Fruit fly (Drosophila melanogaster) whole organism, embryonic: ENCODE results near the gene Rbf2.

Source experiments
- CG10654 ChIP-seq: fragments of 200-800 bp; sonication (Bioruptor generic); optimal IDR thresholded peaks from 2 replicates; lab custom pipeline; 2016; ENCODE audit warnings: missing biosample characterization, missing genetic modification characterization
- CG11093 ChIP-seq: fragments of 200-800 bp; sonication (Bioruptor generic); IDR thresholded peaks from 3 replicates; pipeline ENCODE4 v1.3.6; 2022; ENCODE audit warnings: missing biosample characterization, missing genetic modification characterization
- CG12155 ChIP-seq: fragments of 200-800 bp; sonication (Bioruptor generic); optimal IDR thresholded peaks from 3 replicates; lab custom pipeline; 2016; ENCODE audit warnings: missing biosample characterization, missing genetic modification characterization
- CG1233 ChIP-seq: fragments of 200-800 bp; sonication (Bioruptor generic); optimal IDR thresholded peaks from 4 replicates; lab custom pipeline; 2018; ENCODE audit warnings: missing biosample characterization, mild to moderate bottlenecking, missing genetic modification characterization
- CG12744 ChIP-seq: fragments of 200-800 bp; sonication (Bioruptor generic); optimal IDR thresholded peaks from 2 replicates; lab custom pipeline; 2016; ENCODE audit warnings: missing biosample characterization, missing genetic modification characterization
- CG12769 ChIP-seq: fragments of 200-800 bp; sonication (Bioruptor generic); optimal IDR thresholded peaks from 2 replicates; lab custom pipeline; 2019; ENCODE audit warnings: missing biosample characterization, mild to moderate bottlenecking, missing genetic modification characterization, moderate library complexity
- CG14667 ChIP-seq: fragments of 200-800 bp; sonication (Bioruptor generic); IDR thresholded peaks from 2 replicates; pipeline ENCODE4 v1.3.6; 2022; ENCODE audit warnings: missing biosample characterization, missing genetic modification characterization
- CG15479 ChIP-seq: fragments of 200-800 bp; sonication (Bioruptor generic); optimal IDR thresholded peaks from 3 replicates; lab custom pipeline; 2019; ENCODE audit warnings: missing biosample characterization, mild to moderate bottlenecking, missing genetic modification characterization, moderate library complexity
- CG15514 ChIP-seq: fragments of 200-800 bp; sonication (Bioruptor generic); optimal IDR thresholded peaks from 3 replicates; lab custom pipeline; 2017; ENCODE audit warnings: missing biosample characterization, missing genetic modification characterization, mild to moderate bottlenecking, moderate library complexity, missing genetic modification reagents
- CG1832 ChIP-seq: fragments of 200-800 bp; sonication (Bioruptor generic); optimal IDR thresholded peaks from 2 replicates; lab custom pipeline; 2017; ENCODE audit warnings: missing biosample characterization, mild to moderate bottlenecking, missing genetic modification characterization, inconsistent platforms
- CG2712 ChIP-seq: fragments of 200-800 bp; optimal IDR thresholded peaks from 3 replicates; lab custom pipeline; 2019; ENCODE audit warnings: missing biosample characterization, mild to moderate bottlenecking, missing genetic modification characterization, moderate library complexity
- CG31441 ChIP-seq: fragments of 200-800 bp; sonication (Bioruptor generic); IDR thresholded peaks from 2 replicates; pipeline ENCODE4 v1.3.6; 2022; ENCODE audit warnings: missing biosample characterization, missing genetic modification characterization
- CG4424 ChIP-seq: fragments of 200-800 bp; sonication (Bioruptor generic); optimal IDR thresholded peaks from 3 replicates; lab custom pipeline; 2016; ENCODE audit warnings: missing biosample characterization, missing genetic modification characterization
- CG4820 ChIP-seq: fragments of 200-800 bp; sonication (Bioruptor generic); optimal IDR thresholded peaks from 3 replicates; lab custom pipeline; 2016; ENCODE audit warnings: missing biosample characterization, missing genetic modification characterization
- CG5180 ChIP-seq: fragments of 200-800 bp; sonication (Bioruptor generic); optimal IDR thresholded peaks from 3 replicates; lab custom pipeline; 2017; ENCODE audit warnings: missing biosample characterization, missing genetic modification characterization, mild to moderate bottlenecking, moderate library complexity, missing genetic modification reagents
- CG7556 ChIP-seq: fragments of 200-800 bp; sonication (Bioruptor generic); optimal IDR thresholded peaks from 2 replicates; lab custom pipeline; 2017; ENCODE audit warnings: missing biosample characterization, mild to moderate bottlenecking, missing genetic modification characterization
- CG7928 ChIP-seq: fragments of 200-800 bp; sonication (Bioruptor generic); optimal IDR thresholded peaks from 2 replicates; lab custom pipeline; 2017; ENCODE audit warnings: missing biosample characterization, mild to moderate bottlenecking, missing genetic modification characterization
- Eip74EF ChIP-seq, 2 experiments: fragments of 200-800 bp in 1 of 2; fragments of >200 bp in 1 of 2; sonication (Bioruptor generic) in 1 of 2; optimal IDR thresholded peaks; 2 replicates each; lab custom pipeline; 2017 to 2019; ENCODE audit warnings: missing biosample characterization in 2 of 2, missing genetic modification characterization in 2 of 2, mild to moderate bottlenecking in 1 of 2, moderate library complexity in 1 of 2
- Elba2 ChIP-seq: fragments of 200-800 bp; sonication (Bioruptor generic); optimal IDR thresholded peaks from 3 replicates; lab custom pipeline; 2016; ENCODE audit warnings: missing biosample characterization, missing genetic modification characterization
- HLH54F ChIP-seq: fragments of 200-800 bp; sonication (Bioruptor generic); optimal IDR thresholded peaks from 3 replicates; lab custom pipeline; 2016; ENCODE audit warnings: missing biosample characterization, missing genetic modification characterization
- HLHmδ ChIP-seq: fragments of 200-800 bp; sonication (Bioruptor generic); optimal IDR thresholded peaks from 2 replicates; lab custom pipeline; 2018; ENCODE audit warnings: missing biosample characterization, mild to moderate bottlenecking, missing genetic modification characterization, moderate library complexity
- Hmr ChIP-seq: fragments of 200-800 bp; sonication (Bioruptor generic); optimal IDR thresholded peaks from 3 replicates; lab custom pipeline; 2017; ENCODE audit warnings: mild to moderate bottlenecking, missing biosample characterization, missing genetic modification reagents, missing genetic modification characterization
- Kr ChIP-seq: fragments of 200-800 bp; sonication (Bioruptor generic); optimal IDR thresholded peaks from 2 replicates; lab custom pipeline; 2017; ENCODE audit warnings: missing biosample characterization, mild to moderate bottlenecking, missing genetic modification characterization
- Med ChIP-seq: fragments of 200-800 bp; sonication (Bioruptor generic); peaks from one replicate; lab custom pipeline; 2016; ENCODE audit warnings: missing biosample characterization, missing genetic modification characterization, mild to moderate bottlenecking, inconsistent platforms, moderate library complexity
- Scr ChIP-seq: fragments of 200-800 bp; sonication (Bioruptor generic); IDR thresholded peaks from 2 replicates; pipeline ENCODE4 v1.3.6; 2022; ENCODE audit warnings: missing biosample characterization, missing genetic modification characterization; ENCODE audit not compliant: partially characterized antibody
- Trl ChIP-seq, 3 experiments: fragments of >200 bp in 2 of 3; fragments of 200-800 bp in 1 of 3; sonication (Bioruptor generic) in 1 of 3; optimal IDR thresholded peaks; 2 replicates in 1 of 3; 3 replicates in 2 of 3; lab custom pipeline; 2016 to 2017; ENCODE audit warnings: missing biosample characterization in 1 of 3, missing genetic modification characterization in 1 of 3
- YL-1 ChIP-seq: fragments of 200-800 bp; sonication (Bioruptor generic); optimal IDR thresholded peaks from 3 replicates; lab custom pipeline; 2017; ENCODE audit warnings: missing biosample characterization, mild to moderate bottlenecking, missing genetic modification characterization
- amos ChIP-seq: fragments of 200-800 bp; sonication (Bioruptor generic); IDR thresholded peaks from 2 replicates; pipeline ENCODE4 v1.3.6; 2022; ENCODE audit warnings: missing biosample characterization, missing genetic modification characterization; ENCODE audit not compliant: partially characterized antibody
- bsh ChIP-seq, 2 experiments: fragments of 200-800 bp; sonication (Bioruptor generic); optimal IDR thresholded peaks; 2 replicates each; lab custom pipeline; 2017 to 2018; ENCODE audit warnings: mild to moderate bottlenecking in 2 of 2, missing biosample characterization in 2 of 2, missing genetic modification characterization in 2 of 2, moderate library complexity in 1 of 2
- chif ChIP-seq, 2 experiments: fragments of 200-800 bp; sonication (Bioruptor generic); optimal IDR thresholded peaks; 3 replicates each; lab custom pipeline; 2016; ENCODE audit warnings: missing biosample characterization in 2 of 2, missing genetic modification characterization in 2 of 2
- cwo ChIP-seq: fragments of 200-800 bp; sonication (Bioruptor generic); optimal IDR thresholded peaks from 3 replicates; lab custom pipeline; 2017; ENCODE audit warnings: missing biosample characterization, missing genetic modification characterization, mild to moderate bottlenecking, moderate library complexity, missing genetic modification reagents
- dm ChIP-seq: fragments of 200-800 bp; sonication (Bioruptor generic); optimal IDR thresholded peaks from 3 replicates; lab custom pipeline; 2016; ENCODE audit warnings: missing biosample characterization, missing genetic modification characterization
- dpn ChIP-seq, 2 experiments: fragments of 200-800 bp; sonication (Bioruptor generic); optimal IDR thresholded peaks; 3 replicates each; lab custom pipeline; 2016; ENCODE audit warnings: missing biosample characterization in 2 of 2, missing genetic modification characterization in 2 of 2
- en ChIP-seq: fragments of 200-800 bp; sonication (Bioruptor generic); optimal IDR thresholded peaks from 2 replicates; lab custom pipeline; 2016; ENCODE audit warnings: missing biosample characterization, missing genetic modification characterization
- eve ChIP-seq, 2 experiments: fragments of >200 bp; optimal IDR thresholded peaks; 2 replicates each; lab custom pipeline; 2017; ENCODE audit warnings: missing biosample characterization in 2 of 2, missing genetic modification characterization in 2 of 2
- kah ChIP-seq: fragments of 200-800 bp; sonication (Bioruptor generic); optimal IDR thresholded peaks from 2 replicates; lab custom pipeline; 2018; ENCODE audit warnings: missing biosample characterization, mild to moderate bottlenecking, missing genetic modification characterization
- lilli ChIP-seq: fragments of 200-800 bp; sonication (Bioruptor generic); optimal IDR thresholded peaks from 3 replicates; lab custom pipeline; 2016; ENCODE audit warnings: missing biosample characterization, missing genetic modification characterization
- lola ChIP-seq, 3 experiments: fragments of >200 bp in 2 of 3; fragments of 200-800 bp in 1 of 3; sonication (Bioruptor generic) in 1 of 3; optimal IDR thresholded peaks; 2 replicates each; lab custom pipeline; 2017 to 2019; ENCODE audit warnings: missing biosample characterization in 3 of 3, missing genetic modification characterization in 3 of 3, mild to moderate bottlenecking in 1 of 3, moderate library complexity in 1 of 3
- luna ChIP-seq: fragments of 200-800 bp; sonication (Bioruptor generic); optimal IDR thresholded peaks from 2 replicates; lab custom pipeline; 2016; ENCODE audit warnings: missing biosample characterization, missing genetic modification characterization
- mirr ChIP-seq: fragments of 200-800 bp; sonication (Bioruptor generic); optimal IDR thresholded peaks from 3 replicates; lab custom pipeline; 2018; ENCODE audit warnings: missing biosample characterization, mild to moderate bottlenecking, missing genetic modification characterization
- nerfin-1 ChIP-seq: fragments of 200-800 bp; sonication (Bioruptor generic); optimal IDR thresholded peaks from 3 replicates; lab custom pipeline; 2019; ENCODE audit warnings: missing biosample characterization, mild to moderate bottlenecking, missing genetic modification characterization, moderate library complexity
- nmo ChIP-seq: fragments of 200-800 bp; sonication (Bioruptor generic); optimal IDR thresholded peaks from 2 replicates; lab custom pipeline; 2018; ENCODE audit warnings: missing biosample characterization, mild to moderate bottlenecking, missing genetic modification characterization, moderate library complexity
- odd ChIP-seq: fragments of 200-800 bp; sonication (Bioruptor generic); optimal IDR thresholded peaks from 2 replicates; lab custom pipeline; 2017; ENCODE audit warnings: missing biosample characterization, mild to moderate bottlenecking, missing genetic modification characterization
- onecut ChIP-seq: fragments of 200-800 bp; sonication (Bioruptor generic); IDR thresholded peaks from 2 replicates; pipeline ENCODE4 v1.3.6; 2022; ENCODE audit warnings: missing biosample characterization, missing genetic modification characterization
- psq ChIP-seq: fragments of 200-800 bp; sonication (Bioruptor generic); optimal IDR thresholded peaks from 2 replicates; lab custom pipeline; 2017; ENCODE audit warnings: missing biosample characterization, missing genetic modification characterization
- slp2 ChIP-seq: fragments of 200-800 bp; sonication (Bioruptor generic); optimal IDR thresholded peaks from 2 replicates; lab custom pipeline; 2016; ENCODE audit warnings: missing biosample characterization, missing genetic modification characterization
- stc ChIP-seq: fragments of 200-800 bp; sonication (Bioruptor generic); IDR thresholded peaks from 2 replicates; pipeline ENCODE4 v1.3.6; 2022; ENCODE audit warnings: missing biosample characterization, missing genetic modification characterization
- stwl ChIP-seq: fragments of 200-800 bp; sonication (Bioruptor generic); optimal IDR thresholded peaks from 3 replicates; lab custom pipeline; 2018; ENCODE audit warnings: missing biosample characterization, mild to moderate bottlenecking, missing genetic modification characterization, moderate library complexity
- unc-4 ChIP-seq: fragments of 200-800 bp; sonication (Bioruptor generic); IDR thresholded peaks from 2 replicates; pipeline ENCODE4 v1.3.6; 2022; ENCODE audit warnings: missing biosample characterization, missing genetic modification characterization; ENCODE audit not compliant: partially characterized antibody

Rbf2 gene

DNA sequence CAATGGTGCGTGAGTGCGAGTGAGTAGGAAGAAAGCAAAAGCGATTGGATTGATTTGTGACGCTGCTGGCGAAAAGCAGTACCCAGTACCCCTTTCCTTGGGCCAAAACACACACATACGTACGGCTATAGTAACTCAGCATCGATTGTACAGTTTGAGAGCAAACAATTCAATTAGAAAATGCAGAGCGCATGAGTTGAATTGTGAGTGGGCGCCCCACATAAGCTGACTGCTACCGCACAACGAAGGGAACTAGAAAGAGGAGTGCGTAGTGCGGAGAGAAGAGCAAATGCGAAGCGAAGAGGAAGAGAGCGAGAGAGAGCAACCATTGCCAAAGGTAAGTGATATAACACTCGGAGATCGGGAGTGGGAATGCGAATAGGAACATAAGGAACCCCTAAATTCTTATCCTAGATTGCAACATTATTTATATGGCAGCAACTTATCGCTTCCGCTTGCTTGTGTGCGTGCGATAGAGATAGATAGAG lies 8.3 kb downstream of the Rbf2 start (continued):
- TF ChIP-seq stwl (tag; lab: Kevin White, UChicago) = peak; percentile 47
- peak; percentile 59 for TF ChIP-seq dm (GFP tag; lab: Kevin White, UChicago)
- TF ChIP-seq Elba2 (GFP tag; lab: Kevin White, UChicago) = peak; percentile 91
- peak; percentile 93 for TF ChIP-seq CG12769 (tag; lab: Kevin White, UChicago)
- TF ChIP-seq unc-4 (GFP tag; lab: Robert Waterston, UW) = no peak
- no peak for TF ChIP-seq amos (GFP tag; lab: Robert Waterston, UW)
- TF ChIP-seq CG11093 (GFP tag; lab: Robert Waterston, UW) = no peak
- TF ChIP-seq nmo (GFP tag; lab: Kevin White, UChicago) = peak; percentile 24
- no peak for TF ChIP-seq CG7928 (GFP tag; lab: Kevin White, UChicago)
- no peak for TF ChIP-seq CG31441 (GFP tag; lab: Robert Waterston, UW)
- TF ChIP-seq dpn (GFP tag; optimal IDR thresholded peaks at IDR 0.05; lab: Kevin White, UChicago) = peak in 1 of 2 experiments; percentile 1
- TF ChIP-seq lola (GFP tag; optimal IDR thresholded peaks at IDR 0.05; lab: Kevin White, UChicago) = no peak
- peak; percentile 100 for TF ChIP-seq psq (GFP tag; lab: Kevin White, UChicago)
- peak; percentile 18 for TF ChIP-seq HLHmδ (GFP tag; lab: Kevin White, UChicago)
- no peak for TF ChIP-seq chif (GFP tag; optimal IDR thresholded peaks at IDR 0.05; lab: Kevin White, UChicago)
- no peak for TF ChIP-seq HLH54F (GFP tag; lab: Kevin White, UChicago)
- TF ChIP-seq CG5180 = peak; percentile 6
- no peak for TF ChIP-seq CG4820
- TF ChIP-seq eve (GFP tag; optimal IDR thresholded peaks at IDR 0.05; lab: Kevin White, UChicago) = no peak
- no peak for TF ChIP-seq Eip74EF (GFP tag; optimal IDR thresholded peaks at IDR 0.05; lab: Kevin White, UChicago)
- peak; percentile 75 for TF ChIP-seq YL-1 (GFP tag; lab: Kevin White, UChicago)
- TF ChIP-seq Med = peak; percentile 66
- TF ChIP-seq CG14667 (GFP tag; lab: Robert Waterston, UW) = no peak
- TF ChIP-seq Scr (GFP tag; lab: Robert Waterston, UW) = no peak
- peak; percentile 84 for TF ChIP-seq onecut (GFP tag; lab: Robert Waterston, UW)
- peak; percentile 22 for TF ChIP-seq Hmr (GFP tag; lab: Kevin White, UChicago)
- TF ChIP-seq stc (GFP tag; lab: Robert Waterston, UW) = no peak
- no peak for TF ChIP-seq CG12155 (GFP tag; lab: Kevin White, UChicago)
- no peak for TF ChIP-seq lilli (GFP tag; lab: Kevin White, UChicago)
- peak; percentile 20 for TF ChIP-seq cwo
- peak; percentile 19 for TF ChIP-seq Kr
- TF ChIP-seq CG15479 = peak; percentile 87
- TF ChIP-seq kah (GFP tag; lab: Kevin White, UChicago) = no peak
- peak; percentile 10 for TF ChIP-seq luna (GFP tag; lab: Kevin White, UChicago)
- TF ChIP-seq slp2 (GFP tag; lab: Kevin White, UChicago) = peak; percentile 17
- TF ChIP-seq CG1233 (GFP tag; lab: Kevin White, UChicago) = no peak
- no peak for TF ChIP-seq nerfin-1 (tag; lab: Kevin White, UChicago)
- no peak for TF ChIP-seq en (GFP tag; lab: Kevin White, UChicago)
- peak; percentile 18 for TF ChIP-seq CG2712 (tag; lab: Kevin White, UChicago)
- TF ChIP-seq CG7556 (GFP tag; lab: Kevin White, UChicago) = no peak
- no peak for TF ChIP-seq CG4424 (GFP tag; lab: Kevin White, UChicago)
- no peak for TF ChIP-seq CG12744
- TF ChIP-seq CG10654 (GFP tag; lab: Kevin White, UChicago) = no peak
- no peak for TF ChIP-seq odd (GFP tag; lab: Kevin White, UChicago)
- peak; percentile 99 for TF ChIP-seq Trl (optimal IDR thresholded peaks at IDR 0.05; lab: Kevin White, UChicago)
- TF ChIP-seq Trl (GFP tag; optimal IDR thresholded peaks at IDR 0.05; lab: Kevin White, UChicago) = peak; percentile 82
- peak; percentile 82 for TF ChIP-seq CG1832 (GFP tag; lab: Kevin White, UChicago)
- peak; percentile 49 for TF ChIP-seq CG15514 (GFP tag; lab: Kevin White, UChicago)
- TF ChIP-seq mirr (GFP tag; lab: Kevin White, UChicago) = peak; percentile 25
- TF ChIP-seq bsh (GFP tag; optimal IDR thresholded peaks at IDR 0.05; lab: Kevin White, UChicago) = no peak
